Worm (Caenorhabditis elegans): ENCODE results near the gene ads-1.

The ads-1 gene

DNA sequence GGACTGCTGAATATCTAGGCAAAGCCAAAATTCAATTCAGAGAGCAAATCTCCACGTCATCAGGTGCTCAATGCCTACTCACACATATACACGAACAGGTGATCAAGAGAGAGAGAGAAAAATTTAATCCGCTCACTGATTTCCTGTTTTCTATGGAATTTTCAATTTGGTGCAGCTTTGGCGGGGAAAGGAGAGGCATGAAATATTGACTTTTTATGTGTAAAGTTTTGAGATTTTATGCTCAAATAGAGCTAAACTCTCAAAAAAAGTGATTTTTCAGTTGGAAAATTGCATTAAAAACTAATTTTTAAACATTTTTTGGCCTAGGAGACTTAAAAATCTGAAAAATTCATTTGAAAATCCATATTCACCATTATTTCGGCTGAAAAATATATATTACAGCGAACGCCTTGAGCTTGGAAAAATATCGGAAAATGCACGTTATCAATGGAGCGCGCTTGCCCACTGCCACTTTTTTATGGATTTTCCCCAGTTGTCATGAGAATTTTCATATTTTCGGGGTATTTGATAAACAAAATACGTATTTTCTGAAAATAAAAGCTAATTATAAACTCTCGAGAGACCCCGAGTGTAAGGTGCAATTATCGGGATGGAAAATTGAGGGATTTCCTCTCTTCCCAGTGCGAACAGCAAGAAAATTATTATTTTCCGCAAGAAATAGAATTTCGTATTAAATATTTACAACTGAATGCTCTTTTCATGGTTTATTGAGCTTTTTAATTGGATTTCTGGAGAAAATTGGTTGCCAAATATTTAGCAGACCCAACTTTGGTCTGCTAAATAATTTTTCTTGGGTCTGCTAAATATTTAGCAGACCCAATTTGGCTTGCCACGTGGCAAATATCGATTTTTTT lies 45.2 kb upstream of the ads-1 start (continued):
- TF ChIP-seq ZK337.2 (GFP tag; IDR thresholded peaks at IDR 0.05): no peak
- TF ChIP-seq rbr-2 (tag; optimal IDR thresholded peaks at IDR 0.05): peak; percentile 45
- no peak for TF ChIP-seq cey-2 (tag; optimal IDR thresholded peaks at IDR 0.05; ENCODE audit: borderline replicate concordance, insufficient read depth)
- TF ChIP-seq nhr-48 (tag; optimal IDR thresholded peaks at IDR 0.05): peak; percentile 55
- no peak for TF ChIP-seq nhr-10 (tag; optimal IDR thresholded peaks at IDR 0.05)
- TF ChIP-seq php-3 (GFP tag; IDR thresholded peaks at IDR 0.05): peak; percentile 63; the same call in 1 of the 2 replicates
- no peak for TF ChIP-seq ceh-62 (tag; optimal IDR thresholded peaks at IDR 0.05)
- no peak for TF ChIP-seq mxl-3 (GFP tag; optimal IDR thresholded peaks at IDR 0.05)
- TF ChIP-seq nhr-6 (tag; optimal IDR thresholded peaks at IDR 0.05): peak; percentile 5
- no peak for TF ChIP-seq ceh-28 (tag; optimal IDR thresholded peaks at IDR 0.05)
- TF ChIP-seq dmd-8 (GFP tag; IDR thresholded peaks at IDR 0.05): no peak
- TF ChIP-seq dmd-9 (GFP tag; IDR thresholded peaks at IDR 0.05): no peak
- peak; percentile 74 for TF ChIP-seq nhr-102 (tag; optimal IDR thresholded peaks at IDR 0.05)
- no peak for TF ChIP-seq lim-7 (GFP tag; IDR thresholded peaks at IDR 0.05)
- TF ChIP-seq nhr-77 (tag; optimal IDR thresholded peaks at IDR 0.05): no peak
- TF ChIP-seq lin-13 (GFP tag; optimal IDR thresholded peaks at IDR 0.05): no peak
- TF ChIP-seq ceh-82 (tag; optimal IDR thresholded peaks at IDR 0.05): no peak
- TF ChIP-seq hmg-1.1 (GFP tag; IDR thresholded peaks at IDR 0.05): no peak
- no peak for TF ChIP-seq nhr-11 (tag; optimal IDR thresholded peaks at IDR 0.05)
- TF ChIP-seq T26A8.4 (GFP tag; IDR thresholded peaks at IDR 0.05): peak; percentile 53
- TF ChIP-seq spr-1 (tag; optimal IDR thresholded peaks at IDR 0.05): peak; percentile 7
- no peak for TF ChIP-seq nhr-42 (GFP tag; IDR thresholded peaks at IDR 0.05)
- no peak for TF ChIP-seq daf-12 (tag; optimal IDR thresholded peaks at IDR 0.05)
- TF ChIP-seq ztf-7 (tag; optimal IDR thresholded peaks at IDR 0.05): no peak
- TF ChIP-seq egl-27 (tag; optimal IDR thresholded peaks at IDR 0.05): no peak
- TF ChIP-seq gei-8 (GFP tag; optimal IDR thresholded peaks at IDR 0.05): no peak
- no peak for TF ChIP-seq F44E2.7 (GFP tag; IDR thresholded peaks at IDR 0.05)
- TF ChIP-seq hlh-30 (tag; optimal IDR thresholded peaks at IDR 0.05; ENCODE audit: insufficient read depth): no peak
- peak; percentile 12 for TF ChIP-seq F37D6.2 (tag; optimal IDR thresholded peaks at IDR 0.05)
- no peak for TF ChIP-seq fkh-10 (GFP tag; optimal IDR thresholded peaks at IDR 0.05)
- TF ChIP-seq dpl-1 (GFP tag; optimal IDR thresholded peaks at IDR 0.05): no peak
- no peak for TF ChIP-seq Y5F2A.4 (GFP tag; optimal IDR thresholded peaks at IDR 0.05)
- no peak for TF ChIP-seq tag-97 (GFP tag; IDR thresholded peaks at IDR 0.05)
- 0 out of 2 replicates have a peak, but pooled peaks have one; percentile 18 for TF ChIP-seq Y105C5A.15 (GFP tag; IDR thresholded peaks at IDR 0.05)
- TF ChIP-seq nhr-41 (GFP tag; IDR thresholded peaks at IDR 0.05): no peak
- no peak for TF ChIP-seq snpc-4 (tag; optimal IDR thresholded peaks at IDR 0.05)
- no peak for TF ChIP-seq nhr-111 (GFP tag; optimal IDR thresholded peaks at IDR 0.05)
- no peak for TF ChIP-seq skn-1 (tag; optimal IDR thresholded peaks at IDR 0.05)
- peak; percentile 3 for TF ChIP-seq duxl-1 (tag; optimal IDR thresholded peaks at IDR 0.05; ENCODE audit: poor library complexity)
- no peak for TF ChIP-seq snpc-1.2 (GFP tag; IDR thresholded peaks at IDR 0.05)
- no peak for TF ChIP-seq ceh-20 (GFP tag; IDR thresholded peaks at IDR 0.05)
- no peak for TF ChIP-seq T20F7.1 (GFP tag; optimal IDR thresholded peaks at IDR 0.05)
- TF ChIP-seq attf-4 (tag; optimal IDR thresholded peaks at IDR 0.05): no peak
- no peak for TF ChIP-seq daf-16 (GFP tag; optimal IDR thresholded peaks at IDR 0.05)
- peak; percentile 52 for TF ChIP-seq daf-16 (tag; optimal IDR thresholded peaks at IDR 0.05)
- no peak for TF ChIP-seq zag-1 (tag; optimal IDR thresholded peaks at IDR 0.05)
- no peak for TF ChIP-seq Y48G9A.11 (GFP tag; IDR thresholded peaks at IDR 0.05)
- no peak for TF ChIP-seq F10B5.3 (tag; optimal IDR thresholded peaks at IDR 0.05)
- TF ChIP-seq lir-3 (tag; optimal IDR thresholded peaks at IDR 0.05): no peak
- no peak for TF ChIP-seq R02D3.7 (tag; optimal IDR thresholded peaks at IDR 0.05)
- TF ChIP-seq zip-2 (tag; optimal IDR thresholded peaks at IDR 0.05): no peak

Data from whole organism, L4 larva.